Fruit fly (Drosophila melanogaster) whole organism, wandering third instar larva: Measurements from ENCODE around the gene sro.

Experiments
- Abd-B ChIP-seq: fragments of >200 bp; optimal IDR thresholded peaks from 2 replicates; lab custom pipeline; 2017; ENCODE audit warnings: missing biosample characterization, missing genetic modification characterization
- CG32264 ChIP-seq: fragments of 200-800 bp; sonication (Bioruptor generic); optimal IDR thresholded peaks from 2 replicates; lab custom pipeline; 2016; ENCODE audit warnings: missing biosample characterization, missing genetic modification characterization
- CG9705 ChIP-seq: fragments of 200-800 bp; sonication (Bioruptor generic); optimal IDR thresholded peaks from 2 replicates; lab custom pipeline; 2018; ENCODE audit warnings: missing biosample characterization, mild to moderate bottlenecking, missing genetic modification characterization
- CrebA ChIP-seq: fragments of 200-800 bp; sonication (Bioruptor generic); optimal IDR thresholded peaks from 2 replicates; lab custom pipeline; 2016; ENCODE audit warnings: missing biosample characterization, mild to moderate bottlenecking, missing genetic modification characterization, borderline replicate concordance
- Dfd ChIP-seq: fragments of >200 bp; optimal IDR thresholded peaks from 2 replicates; lab custom pipeline; 2017; ENCODE audit warnings: missing biosample characterization, missing genetic modification characterization
- Dif ChIP-seq: fragments of 200-275, 200-300 bp; sonication (Bioruptor generic); optimal IDR thresholded peaks from 2 replicates; lab custom pipeline; 2018; ENCODE audit warnings: missing biosample characterization, missing genetic modification characterization; ENCODE audit not compliant: partially characterized antibody
- GATAd ChIP-seq: sonication (Bioruptor generic); optimal IDR thresholded peaks from 2 replicates; lab custom pipeline; 2016; ENCODE audit warnings: missing biosample characterization, missing genetic modification characterization
- HLH106 ChIP-seq: fragments of 200-800 bp; optimal IDR thresholded peaks from 3 replicates; lab custom pipeline; 2019; ENCODE audit warnings: missing biosample characterization, mild to moderate bottlenecking, missing genetic modification characterization, moderate library complexity
- Hnf4 ChIP-seq: fragments of 200-800 bp; sonication (Bioruptor generic); optimal IDR thresholded peaks from 2 replicates; lab custom pipeline; 2016; ENCODE audit warnings: missing biosample characterization, mild to moderate bottlenecking, missing genetic modification characterization
- Hr78 ChIP-seq: fragments of >200 bp; optimal IDR thresholded peaks from 2 replicates; lab custom pipeline; 2017; ENCODE audit warnings: missing biosample characterization, missing genetic modification characterization
- Hr83 ChIP-seq: fragments of 200-300 bp; sonication (Bioruptor generic); optimal IDR thresholded peaks from 2 replicates; lab custom pipeline; 2016; ENCODE audit warnings: missing biosample characterization, mild to moderate bottlenecking, missing genetic modification characterization, moderate library complexity; ENCODE audit not compliant: poor library complexity, severe bottlenecking
- Jra ChIP-seq: sonication (Bioruptor generic); optimal IDR thresholded peaks from 2 replicates; lab custom pipeline; 2016; ENCODE audit warnings: missing biosample characterization, missing genetic modification characterization
- Mio ChIP-seq: sonication (Bioruptor generic); optimal IDR thresholded peaks from 2 replicates; lab custom pipeline; 2016; ENCODE audit warnings: missing biosample characterization, missing genetic modification characterization
- Myc ChIP-seq: fragments of >200 bp; optimal IDR thresholded peaks from 2 replicates; lab custom pipeline; 2017
- N ChIP-seq: fragments of >200 bp; optimal IDR thresholded peaks from 2 replicates; lab custom pipeline; 2018; ENCODE audit warnings: missing biosample characterization, missing external identifiers, missing genetic modification characterization
- OdsH ChIP-seq: fragments of 200-800 bp; sonication (Bioruptor generic); optimal IDR thresholded peaks from 2 replicates; lab custom pipeline; 2016; ENCODE audit warnings: missing biosample characterization, mild to moderate bottlenecking, missing genetic modification characterization
- Rel ChIP-seq, 2 experiments: fragments of 200-800 bp; sonication (Bioruptor generic) in 1 of 2; optimal IDR thresholded peaks; 2 replicates in 1 of 2; 3 replicates in 1 of 2; lab custom pipeline; 2016 to 2019; ENCODE audit warnings: mild to moderate bottlenecking in 2 of 2, missing biosample characterization in 2 of 2, missing genetic modification characterization in 2 of 2, moderate library complexity in 1 of 2
- Sp1 ChIP-seq: fragments of 200-800 bp; sonication (Bioruptor generic); optimal IDR thresholded peaks from 3 replicates; lab custom pipeline; 2019; ENCODE audit warnings: missing biosample characterization, mild to moderate bottlenecking, missing genetic modification characterization, moderate library complexity
- Vsx2 ChIP-seq: fragments of 200-300, 225-300 bp; sonication (Bioruptor generic); optimal IDR thresholded peaks from 2 replicates; lab custom pipeline; 2018; ENCODE audit warnings: missing biosample characterization, missing genetic modification characterization; ENCODE audit not compliant: partially characterized antibody
- br ChIP-seq: fragments of 200-800 bp; sonication (Bioruptor generic); optimal IDR thresholded peaks from 2 replicates; lab custom pipeline; 2016; ENCODE audit warnings: missing biosample characterization, missing genetic modification characterization
- brk ChIP-seq: fragments of 200-800 bp; sonication (Bioruptor generic); optimal IDR thresholded peaks from 2 replicates; lab custom pipeline; 2016; ENCODE audit warnings: missing biosample characterization, mild to moderate bottlenecking, missing genetic modification characterization
- dl ChIP-seq, 2 experiments: fragments of 175-275, 200-275 bp in 1 of 2; fragments of 200-275 bp in 1 of 2; sonication (Bioruptor generic); optimal IDR thresholded peaks; lab custom pipeline; 2018; ENCODE audit warnings: mild to moderate bottlenecking in 2 of 2, missing biosample characterization in 2 of 2, missing genetic modification characterization in 2 of 2, moderate library complexity in 2 of 2; ENCODE audit not compliant: partially characterized antibody in 2 of 2, insufficient read depth in 1 of 2
- dmrt93B ChIP-seq: fragments of 200-800 bp; sonication (Bioruptor generic); optimal IDR thresholded peaks from 2 replicates; lab custom pipeline; 2018; ENCODE audit warnings: missing biosample characterization, mild to moderate bottlenecking, missing genetic modification characterization
- dsf ChIP-seq: sonication (Bioruptor generic); optimal IDR thresholded peaks from 2 replicates; lab custom pipeline; 2016; ENCODE audit warnings: missing biosample characterization, missing genetic modification characterization, borderline replicate concordance
- ey ChIP-seq: fragments of 200-800 bp; sonication (Bioruptor generic); optimal IDR thresholded peaks from 2 replicates; lab custom pipeline; 2016; ENCODE audit warnings: missing biosample characterization, missing genetic modification characterization
- foxo ChIP-seq, 2 experiments: fragments of 200-800 bp; sonication (Bioruptor generic); optimal IDR thresholded peaks; 2 replicates in 1 of 2; 3 replicates in 1 of 2; lab custom pipeline; 2016 to 2017; ENCODE audit warnings: missing biosample characterization in 2 of 2, missing genetic modification characterization in 2 of 2
- fru ChIP-seq: fragments of 200-800 bp; sonication (Bioruptor generic); optimal IDR thresholded peaks from 3 replicates; lab custom pipeline; 2016; ENCODE audit warnings: missing biosample characterization, mild to moderate bottlenecking, missing genetic modification characterization
- h ChIP-seq: fragments of 200-800 bp; sonication (Bioruptor generic); optimal IDR thresholded peaks from 3 replicates; lab custom pipeline; 2016; ENCODE audit warnings: missing biosample characterization, mild to moderate bottlenecking, missing genetic modification characterization
- jim ChIP-seq: fragments of 175-275, 200-325 bp; sonication (Bioruptor generic); optimal IDR thresholded peaks from 2 replicates; lab custom pipeline; 2016; ENCODE audit warnings: missing biosample characterization, mild to moderate bottlenecking, missing genetic modification characterization
- lola ChIP-seq: fragments of >200 bp; optimal IDR thresholded peaks from 2 replicates; lab custom pipeline; 2017; ENCODE audit warnings: missing biosample characterization, missing genetic modification characterization
- pan ChIP-seq: fragments of >200 bp; optimal IDR thresholded peaks from 2 replicates; lab custom pipeline; 2017
- psq ChIP-seq: fragments of 200-800 bp; sonication (Bioruptor generic); optimal IDR thresholded peaks from 3 replicates; lab custom pipeline; 2017; ENCODE audit warnings: missing biosample characterization, mild to moderate bottlenecking, missing genetic modification characterization, moderate library complexity
- rgr ChIP-seq: fragments of 200-800 bp; sonication (Bioruptor generic); optimal IDR thresholded peaks from 3 replicates; lab custom pipeline; 2016; ENCODE audit warnings: missing biosample characterization, mild to moderate bottlenecking, missing genetic modification characterization
- sage ChIP-seq: fragments of 200-800 bp; sonication (Bioruptor generic); optimal IDR thresholded peaks from 2 replicates; lab custom pipeline; 2016; ENCODE audit warnings: missing biosample characterization, mild to moderate bottlenecking, missing genetic modification characterization
- sv ChIP-seq: fragments of 200-800 bp; sonication (Bioruptor generic); optimal IDR thresholded peaks from 3 replicates; lab custom pipeline; 2016; ENCODE audit warnings: missing biosample characterization, missing genetic modification characterization
- tai ChIP-seq: sonication (Bioruptor generic); optimal IDR thresholded peaks from 2 replicates; lab custom pipeline; 2016; ENCODE audit warnings: missing biosample characterization, missing genetic modification characterization
- usp ChIP-seq: fragments of >200 bp; optimal IDR thresholded peaks from 2 replicates; lab custom pipeline; 2017; ENCODE audit warnings: missing biosample characterization, missing genetic modification characterization
- woc ChIP-seq: sonication (Bioruptor generic); optimal IDR thresholded peaks from 2 replicates; lab custom pipeline; 2016; ENCODE audit warnings: missing biosample characterization, mild to moderate bottlenecking, missing genetic modification characterization

The sro gene

dm6 chr3R:29774360-29775193 is 19.8 kb upstream of the sro start:
- TF ChIP-seq h (GFP tag; lab: Kevin White, UChicago) (peak; percentile 10), Hr83 (peak; percentile 62), Hnf4 (no peak), lola (GFP tag; lab: Kevin White, UChicago) (no peak), N (GFP tag; lab: Kevin White, UChicago) (no peak), CG32264 (peak; percentile 49), rgr (peak; percentile 24), dl (GFP tag; optimal IDR thresholded peaks at IDR 0.05; lab: Kevin White, UChicago; ENCODE audit: insufficient read depth in 1 of 2, partially characterized antibody in 2 of 2) (peak; percentile 98 to 99), HLH106 (no peak), sv (GFP tag; lab: Kevin White, UChicago) (no peak), CG9705 (GFP tag; lab: Kevin White, UChicago) (no peak), pan (lab: Kevin White, UChicago) (no peak), psq (GFP tag; lab: Kevin White, UChicago) (peak; percentile 81), br (GFP tag; lab: Kevin White, UChicago) (no peak), Sp1 (no peak), Hr78 (GFP tag; lab: Kevin White, UChicago) (no peak), OdsH (peak; percentile 9), Myc (lab: Kevin White, UChicago) (no peak), Jra (no peak), Mio (GFP tag; lab: Kevin White, UChicago) (no peak), brk (peak; percentile 15), ey (GFP tag; lab: Kevin White, UChicago) (no peak), dmrt93B (GFP tag; lab: Kevin White, UChicago) (no peak), Rel (GFP tag; optimal IDR thresholded peaks at IDR 0.05; lab: Kevin White, UChicago) (peak; percentile 43), Rel (tag; optimal IDR thresholded peaks at IDR 0.05; lab: Kevin White, UChicago) (peak; percentile 70), usp (GFP tag; lab: Kevin White, UChicago) (no peak), GATAd (GFP tag; lab: Kevin White, UChicago) (no peak), fru (no peak), Dif (GFP tag; lab: Kevin White, UChicago) (peak; percentile 100), sage (GFP tag; lab: Kevin White, UChicago) (peak; percentile 45), CrebA (peak; percentile 82), foxo (GFP tag; optimal IDR thresholded peaks at IDR 0.05; lab: Kevin White, UChicago) (no peak), woc (GFP tag; lab: Kevin White, UChicago) (no peak), jim (GFP tag; lab: Kevin White, UChicago) (peak; percentile 54), Vsx2 (peak; percentile 98), Abd-B (no peak), tai (GFP tag; lab: Kevin White, UChicago) (no peak), Dfd (GFP tag; lab: Kevin White, UChicago) (no peak), dsf (GFP tag; lab: Kevin White, UChicago) (no peak)

- TF ChIP-seq h (GFP tag; lab: Kevin White, UChicago) = peak; percentile 63
- TF ChIP-seq Rel (GFP tag; optimal IDR thresholded peaks at IDR 0.05; lab: Kevin White, UChicago) = no peak
- peak; percentile 98 for TF ChIP-seq Rel (tag; optimal IDR thresholded peaks at IDR 0.05; lab: Kevin White, UChicago)
- peak in 1 of 2 experiments; percentile 9 for TF ChIP-seq foxo (GFP tag; optimal IDR thresholded peaks at IDR 0.05; lab: Kevin White, UChicago)
- TF ChIP-seq Hr83 = no peak
Measured at dm6 chr3R:29775755-29776686, 18.4 kb upstream of the sro start.
